6 fruit fly cellular contexts compared by ENCODE assay signal in the genomic region with DNA sequence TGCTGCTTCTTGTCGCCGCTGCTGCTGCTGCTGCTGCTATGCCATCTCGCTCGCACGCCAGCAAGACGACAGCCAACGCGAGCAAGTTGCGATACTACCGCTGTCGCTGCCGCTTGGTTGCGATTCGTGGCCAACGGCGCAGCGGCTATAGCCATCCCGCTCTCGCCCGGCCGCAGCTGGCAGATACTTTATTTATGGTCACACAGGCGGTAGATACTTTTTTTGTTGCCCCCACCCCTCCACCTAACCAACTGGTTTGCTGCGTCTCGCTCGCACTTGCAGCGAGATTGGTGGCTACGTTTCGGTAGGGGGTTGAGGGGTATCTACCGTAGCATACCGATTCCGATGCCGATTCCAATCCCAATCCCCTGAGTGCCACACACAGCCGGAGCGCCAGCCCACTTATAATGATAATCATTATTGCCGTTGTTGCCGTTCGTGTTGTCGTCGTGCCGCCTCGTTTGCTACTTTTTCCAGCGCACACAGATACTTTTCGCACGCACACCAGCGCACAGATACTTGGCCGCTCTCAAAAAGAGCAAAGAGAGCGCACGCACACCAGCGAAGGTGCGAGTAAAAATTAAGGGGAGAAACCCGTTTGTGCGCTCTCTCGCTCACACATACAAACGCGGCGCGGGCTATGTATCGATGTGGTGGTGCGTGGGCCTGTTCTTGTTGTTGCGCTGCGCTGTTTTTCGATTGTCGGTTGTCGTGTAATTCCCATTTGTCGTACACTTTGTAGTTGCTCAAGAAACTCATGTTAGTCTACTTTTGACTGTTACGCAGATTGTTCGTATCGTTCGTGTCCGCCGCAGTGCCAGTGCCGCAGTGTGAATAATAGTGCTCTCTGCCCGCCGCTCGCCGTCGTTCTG.
A peak's percentile ranks its signal among the peaks of the same experiment; 100 is the strongest.
TF ChIP-seq lines count a peak whose summit lies in the region.

Gene mirr, plus strand, starts transcription at position 759 of the 872 bp plus-strand sequence.

- no peak for TF ChIP-seq CTCF in whole organism, embryonic (GFP tag; optimal IDR thresholded peaks at IDR 0.05; lab: Kevin White, UChicago)

TF ChIP-seq in whole organism, 6 proteins besides CTCF, POLR2A, EP300 and RAD21:
- TF ChIP-seq CG8478 (optimal IDR thresholded peaks at IDR 0.05; lab: Kevin White, UChicago) (peak; percentile 76), usp (GFP tag; optimal IDR thresholded peaks at IDR 0.05; lab: Kevin White, UChicago) (no peak), psq (optimal IDR thresholded peaks at IDR 0.05; lab: Kevin White, UChicago) (no peak), Dll (optimal IDR thresholded peaks at IDR 0.05; lab: Kevin White, UChicago) (peak; percentile 92), pan (optimal IDR thresholded peaks at IDR 0.05; lab: Kevin White, UChicago) (no peak)

TF ChIP-seq in whole organism, adult, 20 proteins besides CTCF, POLR2A, EP300 and RAD21:
- no peak for TF ChIP-seq Clk (GFP tag; optimal IDR thresholded peaks at IDR 0.05; lab: Kevin White, UChicago)
- TF ChIP-seq tj (GFP tag; optimal IDR thresholded peaks at IDR 0.05; lab: Kevin White, UChicago), result peak; percentile 69
- TF ChIP-seq Hr96 (GFP tag; optimal IDR thresholded peaks at IDR 0.05; lab: Kevin White, UChicago), result peak; percentile 28
- no peak for TF ChIP-seq kay (GFP tag; lab: Kevin White, UChicago; ENCODE audit: borderline replicate concordance)
- no peak for TF ChIP-seq CG11617 (GFP tag; optimal IDR thresholded peaks at IDR 0.05; lab: Kevin White, UChicago)
- TF ChIP-seq toe (GFP tag; optimal IDR thresholded peaks at IDR 0.05; lab: Kevin White, UChicago), result peak; percentile 51
- no peak for TF ChIP-seq CG7101 (tag; optimal IDR thresholded peaks at IDR 0.05; lab: Kevin White, UChicago)
- no peak for TF ChIP-seq CG7045 (GFP tag; optimal IDR thresholded peaks at IDR 0.05; lab: Kevin White, UChicago)
- no peak for TF ChIP-seq Crg-1 (GFP tag; optimal IDR thresholded peaks at IDR 0.05; lab: Kevin White, UChicago)
- peak; percentile 96 for TF ChIP-seq pad (GFP tag; optimal IDR thresholded peaks at IDR 0.05; lab: Kevin White, UChicago)
- no peak for TF ChIP-seq bab1 (GFP tag; optimal IDR thresholded peaks at IDR 0.05; lab: Kevin White, UChicago)
- no peak for TF ChIP-seq CG1620 (GFP tag; optimal IDR thresholded peaks at IDR 0.05; lab: Kevin White, UChicago)
- no peak for TF ChIP-seq CG5204 (GFP tag; optimal IDR thresholded peaks at IDR 0.05; lab: Kevin White, UChicago)
- no peak for TF ChIP-seq CG14711 (tag; optimal IDR thresholded peaks at IDR 0.05; lab: Kevin White, UChicago)
- no peak for TF ChIP-seq cnc (optimal IDR thresholded peaks at IDR 0.05; lab: Kevin White, UChicago)

TF ChIP-seq in whole organism, embryonic, 481 proteins besides CTCF, POLR2A, EP300 and RAD21 (continues in another document):
- TF ChIP-seq dmrt99B (tag; optimal IDR thresholded peaks at IDR 0.05; lab: Kevin White, UChicago), result no peak
- no peak for TF ChIP-seq tap (tag; optimal IDR thresholded peaks at IDR 0.05; lab: Kevin White, UChicago)
- TF ChIP-seq Hmx (GFP tag; optimal IDR thresholded peaks at IDR 0.05; lab: Kevin White, UChicago), result no peak
- TF ChIP-seq CG4328 (GFP tag; optimal IDR thresholded peaks at IDR 0.05; lab: Kevin White, UChicago), result no peak
- TF ChIP-seq E2f1 (GFP tag; IDR thresholded peaks at IDR 0.05; lab: Robert Waterston, UW), result no peak
- no peak for TF ChIP-seq Bdp1 (GFP tag; optimal IDR thresholded peaks at IDR 0.05; lab: Kevin White, UChicago)
- no peak for TF ChIP-seq CG12299 (tag; optimal IDR thresholded peaks at IDR 0.05; lab: Kevin White, UChicago)
- peak; percentile 99 for TF ChIP-seq Adf1 (GFP tag; IDR thresholded peaks at IDR 0.05; lab: Robert Waterston, UW)
- 0 out of 2 replicates have a peak, but pooled peaks have one; percentile 14 for TF ChIP-seq sna (GFP tag; IDR thresholded peaks at IDR 0.05; lab: Robert Waterston, UW; ENCODE audit: partially characterized antibody)
- TF ChIP-seq CG1603 (tag; optimal IDR thresholded peaks at IDR 0.05; lab: Kevin White, UChicago), result no peak
- TF ChIP-seq Hr39 (optimal IDR thresholded peaks at IDR 0.05; lab: Kevin White, UChicago), result no peak
- no peak for TF ChIP-seq grau (tag; optimal IDR thresholded peaks at IDR 0.05; lab: Kevin White, UChicago)
- TF ChIP-seq ssp (GFP tag; IDR thresholded peaks at IDR 0.05; lab: Robert Waterston, UW), result no peak
- no peak for TF ChIP-seq Mad (GFP tag; optimal IDR thresholded peaks at IDR 0.05; lab: Kevin White, UChicago)
- TF ChIP-seq CG12236 (GFP tag; optimal IDR thresholded peaks at IDR 0.05; lab: Kevin White, UChicago), result no peak
- TF ChIP-seq CG7839 (tag; optimal IDR thresholded peaks at IDR 0.05; lab: Kevin White, UChicago), result no peak

TF ChIP-seq in whole organism, prepupa, 60 proteins besides CTCF, POLR2A, EP300 and RAD21 (continues in another document):
- TF ChIP-seq fkh (GFP tag; optimal IDR thresholded peaks at IDR 0.05; lab: Kevin White, UChicago) (peak; percentile 14), fd85E (GFP tag; optimal IDR thresholded peaks at IDR 0.05; lab: Kevin White, UChicago) (no peak), cyc (GFP tag; optimal IDR thresholded peaks at IDR 0.05; lab: Kevin White, UChicago) (no peak), CG10631 (GFP tag; optimal IDR thresholded peaks at IDR 0.05; lab: Kevin White, UChicago) (no peak), fd59A (GFP tag; optimal IDR thresholded peaks at IDR 0.05; lab: Kevin White, UChicago) (no peak), salr (GFP tag; optimal IDR thresholded peaks at IDR 0.05; lab: Kevin White, UChicago) (peak; percentile 2 to 9), Eip75B (GFP tag; optimal IDR thresholded peaks at IDR 0.05; lab: Kevin White, UChicago) (peak; percentile 23), Lpt (GFP tag; optimal IDR thresholded peaks at IDR 0.05; lab: Kevin White, UChicago) (no peak), eg (GFP tag; IDR thresholded peaks at IDR 0.05; lab: Robert Waterston, UW) (peak; percentile 32; the same call in 1 of the 3 replicates), Ets21C (GFP tag; optimal IDR thresholded peaks at IDR 0.05; lab: Kevin White, UChicago) (no peak), Hr4 (GFP tag; optimal IDR thresholded peaks at IDR 0.05; lab: Kevin White, UChicago) (no peak), CG11762 (GFP tag; optimal IDR thresholded peaks at IDR 0.05; lab: Kevin White, UChicago; ENCODE audit: insufficient read depth) (no peak), CG6163 (GFP tag; IDR thresholded peaks at IDR 0.05; lab: Robert Waterston, UW) (peak; percentile 46; the same call in 2 of the 3 replicates), CG11294 (GFP tag; IDR thresholded peaks at IDR 0.05; lab: Robert Waterston, UW) (no peak), CG7368 (GFP tag; optimal IDR thresholded peaks at IDR 0.05; lab: Kevin White, UChicago) (peak; percentile 40), CG32006 (GFP tag; optimal IDR thresholded peaks at IDR 0.05; lab: Kevin White, UChicago) (peak; percentile 31)

TF ChIP-seq in whole organism, pupa, 21 proteins besides CTCF, POLR2A, EP300 and RAD21 (continues in another document):
- TF ChIP-seq CG34367 (tag; optimal IDR thresholded peaks at IDR 0.05; lab: Kevin White, UChicago) (no peak), rn (GFP tag; IDR thresholded peaks at IDR 0.05; lab: Robert Waterston, UW) (0 out of 2 replicates have a peak, but pooled peaks have one; percentile 21), CG15710 (tag; optimal IDR thresholded peaks at IDR 0.05; lab: Kevin White, UChicago) (no peak), CG10348 (GFP tag; IDR thresholded peaks at IDR 0.05; lab: Robert Waterston, UW) (no peak), Pif1A (GFP tag; optimal IDR thresholded peaks at IDR 0.05; lab: Kevin White, UChicago) (no peak), fd96Ca (GFP tag; IDR thresholded peaks at IDR 0.05; lab: Robert Waterston, UW) (peak; percentile 54; the same call in 1 of the 3 replicates), CG9948 (tag; optimal IDR thresholded peaks at IDR 0.05; lab: Kevin White, UChicago) (no peak), Snoo (tag; optimal IDR thresholded peaks at IDR 0.05; lab: Kevin White, UChicago) (no peak), CG12605 (GFP tag; IDR thresholded peaks at IDR 0.05; lab: Robert Waterston, UW) (no peak), CG14655 (GFP tag; optimal IDR thresholded peaks at IDR 0.05; lab: Kevin White, UChicago) (peak; percentile 46), gl (tag; optimal IDR thresholded peaks at IDR 0.05; lab: Kevin White, UChicago) (peak; percentile 49), D1 (tag; optimal IDR thresholded peaks at IDR 0.05; lab: Kevin White, UChicago) (no peak), CG32121 (GFP tag; IDR thresholded peaks at IDR 0.05; lab: Robert Waterston, UW) (no peak), EcR (GFP tag; optimal IDR thresholded peaks at IDR 0.05; lab: Kevin White, UChicago) (no peak), Ets98B (GFP tag; IDR thresholded peaks at IDR 0.05; lab: Robert Waterston, UW) (no peak; the same call in 1 of the 2 replicates), CG13204 (GFP tag; optimal IDR thresholded peaks at IDR 0.05; lab: Kevin White, UChicago) (peak; percentile 70), CG17806 (tag; optimal IDR thresholded peaks at IDR 0.05; lab: Kevin White, UChicago) (no peak), CG8301 (tag; optimal IDR thresholded peaks at IDR 0.05; lab: Kevin White, UChicago) (no peak)

TF ChIP-seq in whole organism, wandering third instar larva, 38 proteins besides CTCF, POLR2A, EP300 and RAD21 (continues in another document):
- TF ChIP-seq jim (GFP tag; optimal IDR thresholded peaks at IDR 0.05; lab: Kevin White, UChicago), result peak; percentile 51
- peak; percentile 6 for TF ChIP-seq Hr83 (GFP tag; optimal IDR thresholded peaks at IDR 0.05; lab: Kevin White, UChicago; ENCODE audit: poor library complexity, severe bottlenecking)
- TF ChIP-seq Jra (GFP tag; optimal IDR thresholded peaks at IDR 0.05; lab: Kevin White, UChicago), result peak; percentile 66
- peak; percentile 89 for TF ChIP-seq Vsx2 (GFP tag; optimal IDR thresholded peaks at IDR 0.05; lab: Kevin White, UChicago; ENCODE audit: partially characterized antibody)
- TF ChIP-seq Hnf4 (GFP tag; optimal IDR thresholded peaks at IDR 0.05; lab: Kevin White, UChicago), result peak; percentile 35
- TF ChIP-seq rgr (GFP tag; optimal IDR thresholded peaks at IDR 0.05; lab: Kevin White, UChicago), result no peak
- peak; percentile 20 for TF ChIP-seq sage (GFP tag; optimal IDR thresholded peaks at IDR 0.05; lab: Kevin White, UChicago)
- peak; percentile 76 for TF ChIP-seq Rel (GFP tag; optimal IDR thresholded peaks at IDR 0.05; lab: Kevin White, UChicago)
- peak; percentile 96 for TF ChIP-seq Rel (tag; optimal IDR thresholded peaks at IDR 0.05; lab: Kevin White, UChicago)
- TF ChIP-seq Sp1 (GFP tag; optimal IDR thresholded peaks at IDR 0.05; lab: Kevin White, UChicago), result peak; percentile 17
- no peak for TF ChIP-seq N (GFP tag; optimal IDR thresholded peaks at IDR 0.05; lab: Kevin White, UChicago)
- TF ChIP-seq HLH106 (tag; optimal IDR thresholded peaks at IDR 0.05; lab: Kevin White, UChicago), result no peak
- TF ChIP-seq CG32264 (GFP tag; optimal IDR thresholded peaks at IDR 0.05; lab: Kevin White, UChicago), result no peak
- TF ChIP-seq fru (GFP tag; optimal IDR thresholded peaks at IDR 0.05; lab: Kevin White, UChicago), result peak; percentile 32
- TF ChIP-seq sv (GFP tag; optimal IDR thresholded peaks at IDR 0.05; lab: Kevin White, UChicago), result no peak
- peak; percentile 9 for TF ChIP-seq Hr78 (GFP tag; optimal IDR thresholded peaks at IDR 0.05; lab: Kevin White, UChicago)
- peak; percentile 82 for TF ChIP-seq Dif (GFP tag; optimal IDR thresholded peaks at IDR 0.05; lab: Kevin White, UChicago; ENCODE audit: partially characterized antibody)
- TF ChIP-seq foxo (GFP tag; optimal IDR thresholded peaks at IDR 0.05; lab: Kevin White, UChicago), result peak; percentile 3 to 12
